Worm (Caenorhabditis elegans) whole organism, mixed stage, embryonic: Measurements from ENCODE around the gene fmo-1.
"Not testable (repeated sequence)": the region's sequence is repeated elsewhere in the genome, so short reads cannot be mapped to it uniquely, and the experiment has no call there.

Source experiments
- M03D4.4 ChIP-seq: sonication (generic microtip); optimal IDR thresholded peaks from 2 replicates; lab custom pipeline; 2017; ENCODE audit warnings: mild to moderate bottlenecking, missing genetic modification characterization, missing compliant biosample characterization
- bed-3 ChIP-seq: fragments of 200-800 bp; sonication (Bioruptor generic); optimal IDR thresholded peaks from 3 replicates; lab custom pipeline; 2018; ENCODE audit warnings: mild to moderate bottlenecking, missing genetic modification characterization, moderate library complexity, missing compliant biosample characterization
- blmp-1 ChIP-seq: fragments of 150-350 bp; optimal IDR thresholded peaks from 2 replicates; lab custom pipeline; 2014; ENCODE audit warnings: missing biosample characterization, missing genetic modification characterization
- ceh-39 ChIP-seq: fragments of 150-350 bp; optimal IDR thresholded peaks from 2 replicates; lab custom pipeline; 2014; ENCODE audit warnings: missing biosample characterization, missing genetic modification characterization
- ceh-43 ChIP-seq: fragments of 200-800 bp; sonication (Bioruptor generic); optimal IDR thresholded peaks from 2 replicates; lab custom pipeline; 2018; ENCODE audit warnings: mild to moderate bottlenecking, missing genetic modification characterization, moderate library complexity, missing compliant biosample characterization
- ceh-83 ChIP-seq: fragments of 200-800 bp; sonication (Bioruptor generic); optimal IDR thresholded peaks from 2 replicates; lab custom pipeline; 2018; ENCODE audit warnings: mild to moderate bottlenecking, missing genetic modification characterization, missing compliant biosample characterization
- ces-1 ChIP-seq: fragments of 150-350 bp; optimal IDR thresholded peaks from 2 replicates; lab custom pipeline; 2014; ENCODE audit warnings: missing biosample characterization, missing genetic modification reagents, missing genetic modification characterization
- cnd-1 ChIP-seq: fragments of 200-800 bp; sonication (Bioruptor generic); optimal IDR thresholded peaks from 2 replicates; lab custom pipeline; 2018; ENCODE audit warnings: mild to moderate bottlenecking, missing genetic modification characterization, missing compliant biosample characterization
- drap-1 ChIP-seq: fragments of 200-800 bp; sonication (Bioruptor generic); optimal IDR thresholded peaks from 3 replicates; lab custom pipeline; 2018; ENCODE audit warnings: mild to moderate bottlenecking, missing genetic modification characterization, missing compliant biosample characterization
- elt-1 ChIP-seq: sonication (generic microtip); optimal IDR thresholded peaks from 2 replicates; lab custom pipeline; 2017; ENCODE audit warnings: missing genetic modification characterization, mild to moderate bottlenecking, missing compliant biosample characterization, antibody characterized with exemption, moderate library complexity, borderline replicate concordance; ENCODE audit not compliant: insufficient read depth
- elt-3 ChIP-seq: fragments of 150-350 bp; optimal IDR thresholded peaks from 2 replicates; lab custom pipeline; 2014; ENCODE audit warnings: missing biosample characterization, missing genetic modification characterization
- ham-2 ChIP-seq: fragments of 200-800 bp; sonication (Bioruptor generic); optimal IDR thresholded peaks from 2 replicates; lab custom pipeline; 2018; ENCODE audit warnings: mild to moderate bottlenecking, missing genetic modification characterization, missing compliant biosample characterization
- lin-13 ChIP-seq: fragments of 150-350 bp; optimal IDR thresholded peaks from 2 replicates; lab custom pipeline; 2014; ENCODE audit warnings: missing biosample characterization, missing genetic modification characterization
- lin-32 ChIP-seq: fragments of 200-800 bp; sonication (Bioruptor generic); optimal IDR thresholded peaks from 2 replicates; lab custom pipeline; 2018; ENCODE audit warnings: mild to moderate bottlenecking, missing genetic modification characterization, missing compliant biosample characterization
- lsy-2 ChIP-seq: fragments of 150-350 bp; optimal IDR thresholded peaks from 2 replicates; lab custom pipeline; 2014; ENCODE audit warnings: missing biosample characterization, missing genetic modification characterization
- mep-1 ChIP-seq: fragments of 150-350 bp; optimal IDR thresholded peaks from 2 replicates; lab custom pipeline; 2017; ENCODE audit warnings: missing biosample characterization, missing genetic modification reagents, missing genetic modification characterization, inconsistent platforms
- mls-2 ChIP-seq: sonication (generic microtip); optimal IDR thresholded peaks from 2 replicates; lab custom pipeline; 2016; ENCODE audit warnings: mild to moderate bottlenecking, missing genetic modification characterization, moderate library complexity, missing compliant biosample characterization
- nhr-12 ChIP-seq: fragments of 150-350 bp; optimal IDR thresholded peaks from 2 replicates; lab custom pipeline; 2014; ENCODE audit warnings: missing biosample characterization, missing genetic modification characterization
- nhr-2 ChIP-seq: fragments of 150-350 bp; optimal IDR thresholded peaks from 2 replicates; lab custom pipeline; 2014; ENCODE audit warnings: missing biosample characterization, missing genetic modification characterization
- nhr-28 ChIP-seq: fragments of 150-350 bp; optimal IDR thresholded peaks from 2 replicates; lab custom pipeline; 2014; ENCODE audit warnings: missing biosample characterization, missing genetic modification characterization
- nhr-76 ChIP-seq: sonication (generic microtip); optimal IDR thresholded peaks from 2 replicates; lab custom pipeline; 2017; ENCODE audit warnings: missing biosample characterization, missing genetic modification characterization
- pha-4 ChIP-seq: fragments of 150-350 bp; optimal IDR thresholded peaks from 2 replicates; lab custom pipeline; 2018; ENCODE audit warnings: missing biosample characterization, missing genetic modification reagents, missing genetic modification characterization
- sptf-1 ChIP-seq: sonication (generic microtip); optimal IDR thresholded peaks from 2 replicates; lab custom pipeline; 2017; ENCODE audit warnings: mild to moderate bottlenecking, missing genetic modification characterization, moderate library complexity, missing compliant biosample characterization
- tbx-8 ChIP-seq: fragments of 200-800 bp; sonication (Bioruptor generic); optimal IDR thresholded peaks from 2 replicates; lab custom pipeline; 2018; ENCODE audit warnings: mild to moderate bottlenecking, missing genetic modification characterization, moderate library complexity, missing compliant biosample characterization
- unc-120 ChIP-seq: sonication (generic microtip); optimal IDR thresholded peaks from 2 replicates; lab custom pipeline; 2017; ENCODE audit warnings: missing genetic modification characterization, missing compliant biosample characterization; ENCODE audit not compliant: poor library complexity, severe bottlenecking
- unc-39 ChIP-seq: fragments of 150-350 bp; optimal IDR thresholded peaks from 2 replicates; lab custom pipeline; 2014; ENCODE audit warnings: missing biosample characterization, missing genetic modification characterization
- unc-62 ChIP-seq: fragments of 150-350 bp; optimal IDR thresholded peaks from 2 replicates; lab custom pipeline; 2014; ENCODE audit warnings: missing biosample characterization, missing genetic modification reagents, missing genetic modification characterization
- zip-8 ChIP-seq: fragments of 150-350 bp; optimal IDR thresholded peaks from 2 replicates; lab custom pipeline; 2014; ENCODE audit warnings: missing biosample characterization, missing genetic modification characterization
- ztf-11 ChIP-seq: fragments of 150-350 bp; optimal IDR thresholded peaks from 2 replicates; lab custom pipeline; 2014; ENCODE audit warnings: missing biosample characterization, missing genetic modification characterization

Gene fmo-1

DNA sequence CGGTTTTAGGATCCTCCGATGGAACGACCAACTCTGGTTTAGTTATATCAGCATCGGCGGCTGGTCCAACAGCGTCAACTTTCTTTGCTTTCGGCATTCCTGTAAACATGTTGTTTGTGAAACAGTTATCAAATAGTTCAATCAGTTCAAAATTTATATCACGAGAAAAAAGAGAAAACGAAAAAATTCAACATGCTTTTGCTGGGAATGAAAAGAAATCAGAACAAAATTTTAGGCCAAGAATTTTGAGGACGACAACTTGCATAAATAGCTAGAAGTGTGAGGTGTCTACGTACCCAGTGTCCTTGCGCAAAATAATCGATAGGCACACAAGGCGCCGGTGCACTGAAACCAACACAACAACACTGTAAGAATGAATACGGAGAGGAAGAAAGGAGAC is 18.7 kb downstream of the fmo-1 start, which contains the start of gene K08C7.4:
TSS of gene K08C7.4 (minus strand) at position 101 of the 400 bp plus-strand sequence.
- no peak for TF ChIP-seq pha-4
- no peak for TF ChIP-seq ceh-43 (GFP tag; lab: Kevin White, UChicago)
- no peak for TF ChIP-seq nhr-28 (tag; lab: Kevin White, UChicago)
- no peak for TF ChIP-seq unc-120 (tag; lab: Kevin White, UChicago)
- no peak for TF ChIP-seq lsy-2 (tag; lab: Kevin White, UChicago)
- no peak for TF ChIP-seq ceh-39 (tag; lab: Kevin White, UChicago)
- no peak for TF ChIP-seq zip-8 (tag; lab: Kevin White, UChicago)
- no peak for TF ChIP-seq lin-13
- no peak for TF ChIP-seq elt-1 (tag; lab: Kevin White, UChicago)
- no peak for TF ChIP-seq mls-2 (tag; lab: Kevin White, UChicago)

DNA sequence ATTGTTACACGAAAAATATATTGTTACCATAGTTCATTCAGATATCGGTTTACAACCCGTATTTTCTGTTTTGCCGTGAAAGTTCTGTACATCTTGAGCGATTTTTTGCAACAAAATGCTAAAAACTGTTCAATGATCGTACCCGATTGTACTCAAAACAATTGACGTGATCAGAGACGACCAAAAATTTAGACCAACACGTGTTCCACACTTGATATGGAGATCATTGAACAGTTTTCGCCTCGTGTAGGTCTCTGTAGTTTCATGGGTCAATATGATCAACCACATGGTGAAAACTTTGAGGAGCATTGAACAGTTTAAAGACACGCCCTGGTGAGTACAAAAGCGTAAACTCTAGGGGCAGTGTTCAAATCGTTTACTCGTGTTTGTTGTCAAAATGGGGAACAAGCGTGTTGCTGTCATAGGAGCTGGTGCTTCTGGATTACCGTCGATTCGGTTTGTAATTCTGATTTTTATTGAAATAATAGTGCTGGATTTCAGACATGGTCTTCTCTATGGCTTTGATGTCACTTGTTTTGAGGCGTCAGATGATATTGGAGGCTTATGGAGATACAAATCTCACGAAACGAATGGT is 20.6 kb downstream of the fmo-1 start, which contains the start of gene fmo-2:
TSS of gene fmo-2 (plus strand) at position 370 of the 595 bp plus-strand sequence.
- TF ChIP-seq zip-8 (tag; lab: Kevin White, UChicago), result no peak
- no peak for TF ChIP-seq elt-3
- TF ChIP-seq pha-4, result no peak
- no peak for TF ChIP-seq unc-39 (tag; lab: Kevin White, UChicago)
- no peak for TF ChIP-seq nhr-76 (tag; lab: Kevin White, UChicago)
- TF ChIP-seq nhr-28 (tag; lab: Kevin White, UChicago), result no peak
- no peak for TF ChIP-seq mep-1
- no peak for TF ChIP-seq sptf-1 (tag; lab: Kevin White, UChicago)
- TF ChIP-seq unc-120 (tag; lab: Kevin White, UChicago), result no peak
- TF ChIP-seq nhr-2, result no peak
- no peak for TF ChIP-seq nhr-12
- TF ChIP-seq ztf-11, result no peak
- no peak for TF ChIP-seq ceh-39 (tag; lab: Kevin White, UChicago)
- TF ChIP-seq bed-3 (GFP tag; lab: Kevin White, UChicago), result no peak
- no peak for TF ChIP-seq mls-2 (tag; lab: Kevin White, UChicago)
- no peak for TF ChIP-seq elt-1 (tag; lab: Kevin White, UChicago)
- TF ChIP-seq tbx-8 (GFP tag; lab: Kevin White, UChicago), result no peak
- TF ChIP-seq drap-1 (GFP tag; lab: Kevin White, UChicago), result no peak

DNA sequence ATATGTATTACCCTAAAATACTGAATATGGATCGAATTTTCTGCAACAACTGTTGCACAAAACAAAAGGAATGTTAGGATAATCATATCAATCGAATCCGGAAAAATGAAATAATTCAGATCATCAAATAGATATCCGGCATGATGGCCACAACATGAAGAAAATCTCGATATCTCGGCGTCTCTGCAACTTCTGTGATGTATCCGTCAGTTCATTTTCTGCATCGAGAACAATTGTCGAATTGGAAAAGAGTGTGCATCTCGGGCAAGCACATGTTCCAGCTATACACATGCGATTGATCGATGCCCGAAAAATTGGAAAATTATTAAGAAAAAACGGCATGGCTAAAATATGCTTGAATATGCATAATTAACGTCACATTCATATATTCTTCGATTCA is 24.1 kb downstream of the fmo-1 start, which contains the start of the genes K08C7.6 and R102.1:
TSS of gene K08C7.6 (minus strand) at position 101 of the 400 bp plus-strand sequence.
TSS of gene R102.1 (plus strand) at position 291 of the 400 bp plus-strand sequence.
- TF ChIP-seq nhr-2 (no peak), ceh-39 (tag; lab: Kevin White, UChicago) (no peak), elt-3 (no peak), unc-62 (GFP tag; lab: Kevin White, UChicago) (no peak), unc-120 (tag; lab: Kevin White, UChicago) (peak; percentile 16), lin-13 (no peak), mls-2 (tag; lab: Kevin White, UChicago) (no peak), ceh-83 (GFP tag; lab: Kevin White, UChicago) (no peak)
- TF ChIP-seq, all 35 proteins: peak for 1

ce11 chrIV:10687307-10687706 is 25.6 kb downstream of the fmo-1 start, which contains the start of gene R102.2:
Gene R102.2 (plus strand): TSS chrIV:10687607.
- TF ChIP-seq pha-4; cnd-1 (tag; lab: Kevin White, UChicago); ham-2 (GFP tag; lab: Kevin White, UChicago): not testable (repeated sequence)

DNA sequence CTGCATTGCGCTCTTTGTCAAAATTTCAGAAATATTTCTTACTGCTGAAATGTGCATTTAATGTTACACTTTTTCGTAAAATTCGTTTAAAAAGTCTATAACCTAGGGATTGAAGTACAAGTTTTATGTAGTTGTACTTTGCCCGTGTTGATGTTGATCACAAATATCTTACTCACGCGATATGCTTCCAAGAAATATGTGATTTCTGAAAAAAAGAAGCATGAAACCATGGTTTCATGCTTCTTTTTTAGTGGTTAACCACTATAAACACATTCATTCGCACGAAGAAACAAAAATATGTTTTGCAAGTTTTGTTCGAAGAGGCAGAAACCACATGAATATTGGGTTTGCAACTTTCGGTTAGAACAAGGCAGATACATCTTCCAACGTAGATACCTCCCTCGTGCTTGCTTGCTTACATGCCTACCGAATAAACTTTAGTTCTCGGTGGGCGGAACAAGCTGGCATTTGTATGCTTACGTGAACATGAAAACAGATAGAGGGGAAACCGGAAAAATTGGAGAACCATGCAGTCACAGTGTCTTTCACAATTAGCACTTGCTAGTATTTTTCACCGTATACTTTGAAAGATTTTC is 27.4 kb downstream of the fmo-1 start, which contains the start of gene R102.3:
TSS of gene R102.3 (plus strand) at position 546 of the 596 bp plus-strand sequence.
- TF ChIP-seq zip-8 (tag; lab: Kevin White, UChicago) (no peak), ces-1 (GFP tag; lab: Kevin White, UChicago) (no peak), blmp-1 (tag; lab: Kevin White, UChicago) (no peak), elt-3 (no peak), ceh-83 (GFP tag; lab: Kevin White, UChicago) (no peak), mep-1 (no peak), tbx-8 (GFP tag; lab: Kevin White, UChicago) (no peak), ceh-43 (GFP tag; lab: Kevin White, UChicago) (no peak), nhr-12 (no peak), pha-4 (no peak), lin-13 (no peak), M03D4.4 (tag; lab: Kevin White, UChicago) (no peak), lin-32 (GFP tag; lab: Kevin White, UChicago) (no peak)
